Fruit fly (Drosophila melanogaster): ENCODE measurements around the gene CG9568.

DNA sequence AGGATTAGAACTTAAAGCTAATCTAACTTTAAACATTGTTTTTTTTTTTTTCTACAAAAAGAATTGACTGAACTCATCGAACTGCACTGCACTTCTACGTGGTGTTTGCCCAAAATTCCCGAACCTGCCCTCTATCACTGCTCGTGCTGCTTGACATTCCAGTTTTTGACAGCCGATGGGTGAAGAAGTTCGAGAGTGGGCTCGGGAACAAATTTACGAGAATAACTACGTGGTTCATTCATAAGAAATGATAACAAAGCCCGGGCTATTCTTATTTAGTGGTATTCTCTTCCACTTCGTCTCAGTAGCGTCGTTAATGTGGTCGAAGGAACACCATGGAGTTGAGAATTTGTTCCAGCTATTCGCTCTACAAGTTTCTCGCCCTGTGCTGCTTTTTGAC, 43.1 kb upstream of the CG9568 start, which contains the start of gene CG18088:
- no peak for TF ChIP-seq CG8478 (optimal IDR thresholded peaks at IDR 0.05)
- no peak for TF ChIP-seq CTCF (optimal IDR thresholded peaks at IDR 0.05)

Data from S2 (cell line).